Fruit fly (Drosophila melanogaster): ENCODE data around the gene Adk1.

Gene Adk1

DNA sequence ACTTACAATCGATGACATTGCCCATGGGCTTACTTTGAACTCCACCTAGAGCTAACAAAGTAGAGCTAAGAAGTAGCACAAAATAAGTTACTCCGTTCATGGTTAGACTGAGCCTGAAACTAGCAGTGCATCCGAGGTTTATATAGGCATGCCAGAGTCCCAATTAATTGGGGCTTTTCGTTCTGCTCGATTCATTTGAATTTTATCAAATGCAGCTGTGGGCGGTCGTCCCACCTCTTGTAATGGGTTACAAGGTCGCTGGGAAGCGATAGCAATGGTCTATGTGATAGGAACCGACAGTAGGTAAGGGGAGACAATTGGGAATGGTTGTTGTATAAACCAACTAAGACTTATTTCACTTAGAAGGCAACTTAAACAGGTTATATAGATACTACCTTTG is 28.5 kb downstream of the Adk1 start, which contains the start of gene CG12256:
Gene CG12256, minus strand, starts transcription at position 101 of the 400 bp plus-strand sequence.
- TF ChIP-seq BEAF-32 (GFP tag; optimal IDR thresholded peaks at IDR 0.05) (no peak), org-1 (GFP tag; optimal IDR thresholded peaks at IDR 0.05) (no peak), CG17186 (GFP tag; optimal IDR thresholded peaks at IDR 0.05) (no peak), vvl (GFP tag; IDR thresholded peaks at IDR 0.05) (no peak), run (tag; optimal IDR thresholded peaks at IDR 0.05) (no peak), CG17359 (tag; optimal IDR thresholded peaks at IDR 0.05) (no peak), otp (GFP tag; IDR thresholded peaks at IDR 0.05) (no peak), Drgx (GFP tag; IDR thresholded peaks at IDR 0.05) (no peak), CG2199 (GFP tag; IDR thresholded peaks at IDR 0.05) (no peak), CG7839 (tag; optimal IDR thresholded peaks at IDR 0.05) (no peak), H2.0 (GFP tag; IDR thresholded peaks at IDR 0.05) (no peak), Gsc (GFP tag; IDR thresholded peaks at IDR 0.05) (no peak), Eip74EF (GFP tag; optimal IDR thresholded peaks at IDR 0.05) (no peak), Deaf1 (tag; optimal IDR thresholded peaks at IDR 0.05) (no peak), grau (tag; optimal IDR thresholded peaks at IDR 0.05) (no peak), CG17802 (tag; optimal IDR thresholded peaks at IDR 0.05) (no peak), CG30431 (GFP tag; optimal IDR thresholded peaks at IDR 0.05) (no peak), CG10565 (GFP tag; optimal IDR thresholded peaks at IDR 0.05) (no peak)

DNA sequence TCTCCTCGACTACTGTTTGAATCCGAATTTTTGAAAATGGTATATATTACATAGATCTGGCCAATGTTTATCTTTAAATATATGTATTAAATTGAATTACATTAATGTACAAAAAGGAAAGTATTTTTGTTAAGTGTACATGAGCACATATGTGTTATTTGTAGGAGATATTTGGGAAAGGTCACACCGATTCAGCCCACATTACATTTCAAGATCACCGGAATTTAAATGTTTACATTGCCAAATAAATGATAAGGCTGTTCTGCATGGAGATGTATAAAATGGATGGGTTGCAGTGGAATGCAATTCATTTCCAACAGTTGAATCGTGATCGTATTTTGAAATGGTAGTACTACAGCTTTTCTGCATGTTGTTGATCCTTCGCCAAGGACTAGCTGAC is 31.4 kb downstream of the Adk1 start, which contains the start of gene CG3916:
Gene CG3916, plus strand, starts transcription at position 301 of the 400 bp plus-strand sequence.
- TF ChIP-seq CG6689 (GFP tag; IDR thresholded peaks at IDR 0.05), result no peak
- TF ChIP-seq Rfx (GFP tag; IDR thresholded peaks at IDR 0.05), result no peak
- no peak for TF ChIP-seq cwo (GFP tag; optimal IDR thresholded peaks at IDR 0.05)
- no peak for TF ChIP-seq CG12659 (GFP tag; optimal IDR thresholded peaks at IDR 0.05)
- TF ChIP-seq CG1024 (GFP tag; IDR thresholded peaks at IDR 0.05), result no peak
- no peak for TF ChIP-seq Atf6 (GFP tag; IDR thresholded peaks at IDR 0.05)
- no peak for TF ChIP-seq CG11398 (GFP tag; optimal IDR thresholded peaks at IDR 0.05)
- no peak for TF ChIP-seq Dp (GFP tag; optimal IDR thresholded peaks at IDR 0.05)
- no peak for TF ChIP-seq CG4854 (GFP tag; optimal IDR thresholded peaks at IDR 0.05)
- TF ChIP-seq CG1529 (GFP tag; optimal IDR thresholded peaks at IDR 0.05), result no peak

DNA sequence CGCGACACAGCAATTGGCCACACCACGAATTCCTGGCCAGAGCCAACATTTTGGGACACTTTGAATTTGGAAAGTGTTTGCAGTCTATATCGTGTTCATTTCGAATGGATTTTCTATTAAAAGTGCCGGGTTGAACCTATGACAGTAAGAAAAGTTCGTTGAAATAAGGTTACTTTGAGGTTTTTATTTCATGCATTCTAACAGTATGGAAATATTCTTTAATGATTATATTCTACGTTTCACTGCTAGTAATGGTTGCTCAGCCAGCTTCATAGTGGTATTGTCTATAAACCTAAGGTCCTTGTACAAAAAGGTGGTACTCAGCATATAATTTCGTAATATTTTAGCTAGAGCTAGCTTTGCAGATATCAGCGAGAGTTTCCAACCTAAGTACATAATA is 34.9 kb downstream of the Adk1 start, which contains the start of gene Pglym87:
Gene Pglym87, minus strand, starts transcription at position 101 of the 400 bp plus-strand sequence.
- TF ChIP-seq lola (GFP tag; optimal IDR thresholded peaks at IDR 0.05), result no peak

DNA sequence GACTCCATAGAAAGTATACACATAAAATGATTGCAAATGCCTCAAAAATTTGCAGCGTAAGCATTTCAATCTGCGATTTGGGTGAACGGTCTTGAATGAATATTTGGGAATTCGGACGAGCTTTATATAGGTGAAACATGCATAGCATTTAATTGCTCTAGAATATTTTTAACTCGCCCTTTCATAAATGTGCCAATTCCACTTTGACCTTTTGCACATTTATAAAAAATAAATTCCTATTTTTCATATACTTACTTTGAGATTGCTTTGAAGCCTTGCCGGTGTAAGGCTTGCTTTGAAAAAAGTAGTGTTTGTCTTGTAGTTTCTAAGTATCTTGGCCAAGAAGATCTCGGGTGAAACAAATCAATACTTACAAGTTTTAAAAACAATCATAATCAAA is 36.8 kb downstream of the Adk1 start, which contains the start of gene Cyp313a5:
Gene Cyp313a5, minus strand, starts transcription at position 101 of the 400 bp plus-strand sequence.
- TF ChIP-seq danr (GFP tag; IDR thresholded peaks at IDR 0.05) (no peak), HHEX (GFP tag; optimal IDR thresholded peaks at IDR 0.05) (no peak), zfh2 (GFP tag; optimal IDR thresholded peaks at IDR 0.05) (no peak), Asciz (GFP tag; optimal IDR thresholded peaks at IDR 0.05) (no peak), Deaf1 (tag; optimal IDR thresholded peaks at IDR 0.05) (no peak), her (GFP tag; optimal IDR thresholded peaks at IDR 0.05) (no peak)

DNA sequence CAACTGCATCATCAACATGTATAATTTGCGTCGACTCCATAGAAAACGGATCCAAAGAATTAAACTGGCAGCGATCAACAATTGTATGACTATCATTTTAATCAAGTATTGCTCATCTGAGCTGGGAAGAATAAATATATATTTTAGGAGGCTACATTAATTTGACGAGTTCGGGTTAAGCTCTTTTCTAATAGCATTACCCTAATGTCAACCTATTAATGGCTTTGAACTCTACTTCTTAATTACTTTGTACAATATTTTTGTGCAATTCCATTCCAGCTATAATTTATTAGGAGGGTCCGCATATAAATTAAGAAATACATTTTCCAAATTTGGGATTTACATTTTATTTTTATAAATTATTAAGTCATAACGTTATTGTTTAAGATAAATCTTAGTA is 39.1 kb downstream of the Adk1 start, which contains the start of gene Cyp313a2:
Gene Cyp313a2, minus strand, starts transcription at position 101 of the 400 bp plus-strand sequence.
- no peak for TF ChIP-seq ttk (GFP tag; IDR thresholded peaks at IDR 0.05)
- TF ChIP-seq CG6683 (GFP tag; optimal IDR thresholded peaks at IDR 0.05), result no peak
- TF ChIP-seq CG7839 (tag; optimal IDR thresholded peaks at IDR 0.05), result no peak
- TF ChIP-seq pzg (GFP tag; optimal IDR thresholded peaks at IDR 0.05), result no peak
- no peak for TF ChIP-seq YL-1 (GFP tag; optimal IDR thresholded peaks at IDR 0.05)
- TF ChIP-seq CG31365 (tag; optimal IDR thresholded peaks at IDR 0.05), result no peak
- TF ChIP-seq CG6175 (GFP tag; IDR thresholded peaks at IDR 0.05), result no peak
- TF ChIP-seq CG3847 (GFP tag; IDR thresholded peaks at IDR 0.05), result no peak
- no peak for TF ChIP-seq kni (GFP tag; optimal IDR thresholded peaks at IDR 0.05)
- no peak for TF ChIP-seq Optix (GFP tag; IDR thresholded peaks at IDR 0.05)
- no peak for TF ChIP-seq vnd (GFP tag; IDR thresholded peaks at IDR 0.05; ENCODE audit: partially characterized antibody)
- TF ChIP-seq CG16779 (GFP tag; IDR thresholded peaks at IDR 0.05), result no peak
- no peak for TF ChIP-seq BEAF-32 (GFP tag; optimal IDR thresholded peaks at IDR 0.05)

Data from whole organism, embryonic.